Worm (Caenorhabditis elegans): Measurements from ENCODE around the gene glb-5.

DNA sequence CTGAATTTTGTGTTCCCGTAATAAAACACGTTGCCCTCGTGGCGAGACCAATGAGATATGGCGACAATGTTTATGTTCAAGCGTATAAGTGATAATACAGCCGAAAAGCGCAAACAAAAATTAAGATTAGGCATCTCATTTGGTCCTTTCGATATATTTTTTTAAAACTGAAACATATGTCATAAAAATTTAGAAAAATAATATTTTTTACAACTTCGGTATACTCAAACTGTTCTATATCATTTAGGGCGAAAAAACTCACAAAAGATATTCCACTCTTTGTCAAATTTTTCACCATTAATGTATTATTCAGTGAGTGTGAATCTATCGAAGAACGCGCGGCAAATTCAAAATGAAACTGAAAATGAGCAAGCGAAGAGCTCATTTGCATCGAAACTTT lies 20.2 kb upstream of the glb-5 start, which contains the start of gene cft-1:
- TF ChIP-seq lsy-2 (tag; optimal IDR thresholded peaks at IDR 0.05): no peak
- TF ChIP-seq sptf-1 (tag; optimal IDR thresholded peaks at IDR 0.05): no peak
- TF ChIP-seq nhr-76 (tag; optimal IDR thresholded peaks at IDR 0.05): no peak
- TF ChIP-seq unc-62 (GFP tag; optimal IDR thresholded peaks at IDR 0.05): no peak
- no peak for TF ChIP-seq ztf-11 (tag; optimal IDR thresholded peaks at IDR 0.05)
- TF ChIP-seq pha-4 (tag; optimal IDR thresholded peaks at IDR 0.05): no peak
- no peak for TF ChIP-seq tbx-8 (GFP tag; optimal IDR thresholded peaks at IDR 0.05)
- no peak for TF ChIP-seq ceh-83 (GFP tag; optimal IDR thresholded peaks at IDR 0.05)
- TF ChIP-seq snpc-4 (tag; optimal IDR thresholded peaks at IDR 0.05): no peak

Data from whole organism, mixed stage, embryonic.